Fruit fly (Drosophila melanogaster) whole organism, embryonic: ENCODE measurements around the gene Tnks.

Experiments used
- Abd-B ChIP-seq: fragments of 200-800 bp; sonication (Bioruptor generic); optimal IDR thresholded peaks from 2 replicates; lab custom pipeline; 2018; ENCODE audit warnings: missing biosample characterization, mild to moderate bottlenecking, missing genetic modification characterization, moderate library complexity
- Bgb ChIP-seq: fragments of 200-800 bp; sonication (Bioruptor generic); IDR thresholded peaks from 2 replicates; pipeline ENCODE4 v1.3.6; 2022; ENCODE audit warnings: missing biosample characterization, missing genetic modification characterization; ENCODE audit not compliant: partially characterized antibody
- CG10274 ChIP-seq: fragments of 200-800 bp; sonication (Bioruptor generic); optimal IDR thresholded peaks from 3 replicates; lab custom pipeline; 2017; ENCODE audit warnings: missing biosample characterization, mild to moderate bottlenecking, missing genetic modification characterization
- CG10565 ChIP-seq: fragments of 200-800 bp; sonication (Bioruptor generic); optimal IDR thresholded peaks from 3 replicates; lab custom pipeline; 2016; ENCODE audit warnings: missing biosample characterization, mild to moderate bottlenecking, missing genetic modification characterization
- CG11085 ChIP-seq: fragments of 200-800 bp; sonication (Bioruptor generic); IDR thresholded peaks from 2 replicates; pipeline ENCODE4 v1.3.6; 2022; ENCODE audit warnings: missing biosample characterization, missing genetic modification characterization
- CG12299 ChIP-seq: fragments of 200-800 bp; sonication (Bioruptor generic); optimal IDR thresholded peaks from 2 replicates; lab custom pipeline; 2018; ENCODE audit warnings: missing biosample characterization, mild to moderate bottlenecking, missing genetic modification characterization
- CG12391 ChIP-seq: fragments of 200-800 bp; sonication (Bioruptor generic); optimal IDR thresholded peaks from 3 replicates; lab custom pipeline; 2018; ENCODE audit warnings: missing biosample characterization, mild to moderate bottlenecking, missing genetic modification characterization, moderate library complexity
- CG13624 ChIP-seq: fragments of 200-800 bp; sonication (Bioruptor generic); optimal IDR thresholded peaks from 2 replicates; lab custom pipeline; 2016; ENCODE audit warnings: missing biosample characterization, missing genetic modification characterization
- CG14667 ChIP-seq: fragments of 200-800 bp; sonication (Bioruptor generic); IDR thresholded peaks from 2 replicates; pipeline ENCODE4 v1.3.6; 2022; ENCODE audit warnings: missing biosample characterization, missing genetic modification characterization
- CG16863 ChIP-seq: fragments of 200-800 bp; sonication (Bioruptor generic); optimal IDR thresholded peaks from 3 replicates; lab custom pipeline; 2016; ENCODE audit warnings: missing biosample characterization, missing genetic modification characterization
- CG17612 ChIP-seq: fragments of 200-800 bp; sonication (Bioruptor generic); IDR thresholded peaks from 2 replicates; pipeline ENCODE4 v1.3.6; 2022; ENCODE audit warnings: missing biosample characterization, missing genetic modification characterization
- CG18011 ChIP-seq: fragments of 200-800 bp; sonication (Bioruptor generic); optimal IDR thresholded peaks from 2 replicates; lab custom pipeline; 2017; ENCODE audit warnings: missing biosample characterization, missing genetic modification characterization, mild to moderate bottlenecking, moderate library complexity, missing genotype
- CG18476 ChIP-seq: fragments of 200-800 bp; sonication (Bioruptor generic); optimal IDR thresholded peaks from 2 replicates; lab custom pipeline; 2016; ENCODE audit warnings: missing biosample characterization, mild to moderate bottlenecking, missing genetic modification characterization
- CG2712 ChIP-seq: fragments of 200-800 bp; optimal IDR thresholded peaks from 3 replicates; lab custom pipeline; 2019; ENCODE audit warnings: missing biosample characterization, mild to moderate bottlenecking, missing genetic modification characterization, moderate library complexity
- CG3281 ChIP-seq: fragments of 200-800 bp; sonication (Bioruptor generic); optimal IDR thresholded peaks from 3 replicates; lab custom pipeline; 2017; ENCODE audit warnings: missing biosample characterization, mild to moderate bottlenecking, missing genetic modification characterization
- CG43689 ChIP-seq: fragments of 200-800 bp; sonication (Bioruptor generic); IDR thresholded peaks from 2 replicates; pipeline ENCODE4 v1.3.6; 2022; ENCODE audit warnings: missing biosample characterization, missing genetic modification characterization
- CG7271 ChIP-seq: fragments of 200-800 bp; sonication (Bioruptor generic); optimal IDR thresholded peaks from 2 replicates; lab custom pipeline; 2018; ENCODE audit warnings: missing biosample characterization, mild to moderate bottlenecking, missing genetic modification characterization, moderate library complexity
- CG8290 ChIP-seq, 3 experiments: fragments of 200-800 bp; sonication (Bioruptor generic); optimal IDR thresholded peaks; 2 replicates each; lab custom pipeline; 2016 to 2019; ENCODE audit warnings: missing biosample characterization in 3 of 3, missing genetic modification characterization in 3 of 3, mild to moderate bottlenecking in 2 of 3, moderate library complexity in 1 of 3
- CG9215 ChIP-seq: fragments of 200-800 bp; sonication (Bioruptor generic); IDR thresholded peaks from 2 replicates; pipeline ENCODE4 v1.3.6; 2022; ENCODE audit warnings: missing biosample characterization, missing genetic modification characterization
- Camta ChIP-seq: fragments of 200-800 bp; sonication (Bioruptor generic); optimal IDR thresholded peaks from 2 replicates; lab custom pipeline; 2016; ENCODE audit warnings: missing biosample characterization, missing genetic modification characterization
- Dfd ChIP-seq, 2 experiments: fragments of >200 bp; optimal IDR thresholded peaks; 2 replicates each; lab custom pipeline; 2017; ENCODE audit warnings: missing biosample characterization in 2 of 2, missing genetic modification characterization in 2 of 2
- Doc2 ChIP-seq: fragments of 200-800 bp; sonication (Bioruptor generic); IDR thresholded peaks from 2 replicates; pipeline ENCODE4 v1.3.6; 2022; ENCODE audit warnings: missing biosample characterization, missing genetic modification characterization
- Doc3 ChIP-seq: fragments of 200-800 bp; sonication (Bioruptor generic); IDR thresholded peaks from 3 replicates; pipeline ENCODE4 v1.3.6; 2022; ENCODE audit warnings: missing biosample characterization, missing genetic modification characterization; ENCODE audit not compliant: partially characterized antibody
- Hr39 ChIP-seq: fragments of >200 bp; optimal IDR thresholded peaks from 2 replicates; lab custom pipeline; 2017
- Kr ChIP-seq: fragments of 200-800 bp; sonication (Bioruptor generic); optimal IDR thresholded peaks from 2 replicates; lab custom pipeline; 2017; ENCODE audit warnings: missing biosample characterization, mild to moderate bottlenecking, missing genetic modification characterization
- Meics ChIP-seq: fragments of 200-800 bp; sonication (Bioruptor generic); optimal IDR thresholded peaks from 2 replicates; lab custom pipeline; 2017; ENCODE audit warnings: missing biosample characterization, mild to moderate bottlenecking, missing genetic modification characterization
- NK7.1 ChIP-seq: fragments of 200-800 bp; sonication (Bioruptor generic); optimal IDR thresholded peaks from 3 replicates; lab custom pipeline; 2016; ENCODE audit warnings: missing biosample characterization, missing genetic modification characterization
- Nf-YB ChIP-seq: fragments of 200-800 bp; sonication (Bioruptor generic); optimal IDR thresholded peaks from 3 replicates; lab custom pipeline; 2019; ENCODE audit warnings: missing biosample characterization, mild to moderate bottlenecking, missing genetic modification characterization, moderate library complexity
- Pdp1 ChIP-seq, 2 experiments: fragments of 200-800 bp; sonication (Bioruptor generic); optimal IDR thresholded peaks; 3 replicates each; lab custom pipeline; 2016; ENCODE audit warnings: missing biosample characterization in 2 of 2, missing genetic modification characterization in 2 of 2, mild to moderate bottlenecking in 1 of 2, moderate library complexity in 1 of 2
- Rx ChIP-seq: fragments of 200-800 bp; sonication (Bioruptor generic); IDR thresholded peaks from 2 replicates; pipeline ENCODE4 v1.3.6; 2022; ENCODE audit warnings: missing biosample characterization, missing genetic modification characterization
- Sry-β ChIP-seq: fragments of 200-800 bp; sonication (Bioruptor generic); optimal IDR thresholded peaks from 2 replicates; lab custom pipeline; 2018; ENCODE audit warnings: missing biosample characterization, mild to moderate bottlenecking, missing genetic modification characterization, moderate library complexity
- Ssrp ChIP-seq: fragments of 200-800 bp; sonication (Bioruptor generic); optimal IDR thresholded peaks from 2 replicates; lab custom pipeline; 2018; ENCODE audit warnings: missing biosample characterization, mild to moderate bottlenecking, missing genetic modification characterization, moderate library complexity
- corto ChIP-seq: fragments of 200-800 bp; sonication (Bioruptor generic); optimal IDR thresholded peaks from 2 replicates; lab custom pipeline; 2016; ENCODE audit warnings: missing biosample characterization, mild to moderate bottlenecking, missing genetic modification characterization, moderate library complexity
- disco-r ChIP-seq: fragments of 200-800 bp; sonication (Bioruptor generic); optimal IDR thresholded peaks from 2 replicates; lab custom pipeline; 2016; ENCODE audit warnings: missing biosample characterization, missing genetic modification characterization
- dmrt11E ChIP-seq: fragments of 200-800 bp; sonication (Bioruptor generic); optimal IDR thresholded peaks from 3 replicates; lab custom pipeline; 2018; ENCODE audit warnings: missing biosample characterization, mild to moderate bottlenecking, missing genetic modification characterization, moderate library complexity
- kni ChIP-seq: fragments of 200-800 bp; sonication (Bioruptor generic); optimal IDR thresholded peaks from 3 replicates; lab custom pipeline; 2017; ENCODE audit warnings: mild to moderate bottlenecking, missing biosample characterization, missing genetic modification reagents, missing genetic modification characterization
- luna ChIP-seq: fragments of 200-800 bp; sonication (Bioruptor generic); optimal IDR thresholded peaks from 2 replicates; lab custom pipeline; 2016; ENCODE audit warnings: missing biosample characterization, missing genetic modification characterization
- mld ChIP-seq: fragments of 200-800 bp; sonication (Bioruptor generic); IDR thresholded peaks from 3 replicates; pipeline ENCODE4 v1.3.6; 2022; ENCODE audit warnings: missing biosample characterization, missing genetic modification characterization; ENCODE audit not compliant: partially characterized antibody
- onecut ChIP-seq: fragments of 200-800 bp; sonication (Bioruptor generic); IDR thresholded peaks from 2 replicates; pipeline ENCODE4 v1.3.6; 2022; ENCODE audit warnings: missing biosample characterization, missing genetic modification characterization
- peb ChIP-seq: fragments of 200-800 bp; sonication (Bioruptor generic); IDR thresholded peaks from 2 replicates; pipeline ENCODE4 v1.3.6; 2022; ENCODE audit warnings: missing biosample characterization, missing genetic modification characterization
- prd ChIP-seq, 3 experiments: fragments of >200 bp in 2 of 3; fragments of 200-800 bp in 1 of 3; sonication (Bioruptor generic) in 1 of 3; optimal IDR thresholded peaks in 2 of 3; IDR thresholded peaks in 1 of 3; 2 replicates in 2 of 3; 3 replicates in 1 of 3; pipeline versions ENCODE4 v1.3.6 to Lab custom; 2017 to 2022; ENCODE audit warnings: missing biosample characterization in 1 of 3, missing genetic modification characterization in 1 of 3
- psq ChIP-seq: fragments of 200-800 bp; sonication (Bioruptor generic); optimal IDR thresholded peaks from 2 replicates; lab custom pipeline; 2017; ENCODE audit warnings: missing biosample characterization, missing genetic modification characterization
- pum ChIP-seq: fragments of 200-800 bp; sonication (Bioruptor generic); optimal IDR thresholded peaks from 2 replicates; lab custom pipeline; 2016; ENCODE audit warnings: missing biosample characterization, missing genetic modification characterization
- sc ChIP-seq, 3 experiments: fragments of >200 bp in 2 of 3; fragments of 200-800 bp in 1 of 3; sonication (Bioruptor generic) in 1 of 3; optimal IDR thresholded peaks; 2 replicates in 2 of 3; 3 replicates in 1 of 3; lab custom pipeline; 2017; ENCODE audit warnings: mild to moderate bottlenecking in 1 of 3, missing biosample characterization in 1 of 3, missing genetic modification characterization in 1 of 3, missing genetic modification reagents in 1 of 3
- seq ChIP-seq: fragments of 200-800 bp; sonication (Bioruptor generic); IDR thresholded peaks from 2 replicates; pipeline ENCODE4 v1.3.6; 2022; ENCODE audit warnings: missing biosample characterization, missing genetic modification characterization
- sim ChIP-seq: fragments of 200-800 bp; sonication (Bioruptor generic); IDR thresholded peaks from 2 replicates; pipeline ENCODE4 v1.3.6; 2022; ENCODE audit warnings: missing biosample characterization, missing genetic modification characterization
- sqz ChIP-seq: fragments of 200-800 bp; sonication (Bioruptor generic); optimal IDR thresholded peaks from 3 replicates; lab custom pipeline; 2018; ENCODE audit warnings: missing biosample characterization, mild to moderate bottlenecking, missing genetic modification characterization
- zf30C ChIP-seq: fragments of 200-800 bp; sonication (Bioruptor generic); optimal IDR thresholded peaks from 3 replicates; lab custom pipeline; 2018; ENCODE audit warnings: missing biosample characterization, mild to moderate bottlenecking, missing genetic modification characterization
- zfh1 ChIP-seq: fragments of 200-800 bp; sonication (Bioruptor generic); IDR thresholded peaks from 3 replicates; pipeline ENCODE4 v1.3.6; 2022; ENCODE audit warnings: missing biosample characterization, missing genetic modification characterization

Tnks gene

DNA sequence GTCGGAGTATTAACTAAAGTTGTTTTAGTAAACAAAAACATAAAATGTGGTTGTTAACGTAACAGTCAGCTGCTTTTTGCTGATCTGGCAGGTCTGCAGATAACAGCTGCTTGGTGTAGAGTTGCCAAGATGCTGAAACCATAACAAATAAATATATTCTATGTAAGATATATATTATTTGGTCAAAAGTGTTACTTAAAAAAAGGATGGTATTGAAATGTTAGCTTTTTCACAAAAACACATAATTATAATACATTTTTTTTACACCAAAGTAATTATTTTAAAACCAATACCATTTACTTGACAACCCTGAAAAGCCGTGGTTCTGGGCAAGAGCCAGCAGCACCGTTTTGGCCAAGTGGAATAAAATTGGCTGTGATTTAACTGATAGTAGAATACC, 19.4 kb upstream of the Tnks start, which contains the start of the genes CG4743 and Idh3g (continued):
- no peak for TF ChIP-seq Doc3 (GFP tag; lab: Robert Waterston, UW)
- TF ChIP-seq prd (optimal IDR thresholded peaks at IDR 0.05; lab: Kevin White, UChicago): no peak
- TF ChIP-seq prd (GFP tag; IDR thresholded peaks at IDR 0.05; lab: Robert Waterston, UW): peak; percentile 97
- TF ChIP-seq peb (GFP tag; lab: Robert Waterston, UW): peak; percentile 94
- peak; percentile 71 for TF ChIP-seq Sry-β (GFP tag; lab: Kevin White, UChicago)
- peak; percentile 91 for TF ChIP-seq CG43689 (GFP tag; lab: Robert Waterston, UW)
- peak; percentile 96 for TF ChIP-seq Meics (GFP tag; lab: Kevin White, UChicago)
- peak; percentile 95 for TF ChIP-seq CG8290 (GFP tag; optimal IDR thresholded peaks at IDR 0.05; lab: Kevin White, UChicago)
- peak in 1 of 2 experiments; percentile 93 for TF ChIP-seq CG8290 (tag; optimal IDR thresholded peaks at IDR 0.05; lab: Kevin White, UChicago)
- TF ChIP-seq CG12299: peak; percentile 97
- peak; percentile 95 for TF ChIP-seq seq (GFP tag; lab: Robert Waterston, UW)
- peak; percentile 95 for TF ChIP-seq sim (GFP tag; lab: Robert Waterston, UW)
- no peak for TF ChIP-seq luna (GFP tag; lab: Kevin White, UChicago)
- no peak for TF ChIP-seq Dfd (GFP tag; optimal IDR thresholded peaks at IDR 0.05; lab: Kevin White, UChicago)
- peak; percentile 88 for TF ChIP-seq Nf-YB (GFP tag; lab: Kevin White, UChicago)
- TF ChIP-seq CG2712 (tag; lab: Kevin White, UChicago): peak; percentile 99
- TF ChIP-seq CG12391 (tag; lab: Kevin White, UChicago): peak; percentile 99
- TF ChIP-seq CG10274: peak; percentile 79
- TF ChIP-seq disco-r: peak; percentile 58
- peak; percentile 77 for TF ChIP-seq CG13624
- TF ChIP-seq CG10565 (GFP tag; lab: Kevin White, UChicago): peak; percentile 86
- TF ChIP-seq Camta (GFP tag; lab: Kevin White, UChicago): peak; percentile 75
- TF ChIP-seq Ssrp (tag; lab: Kevin White, UChicago): peak; percentile 97
- TF ChIP-seq CG11085 (GFP tag; lab: Robert Waterston, UW): peak; percentile 92
- TF ChIP-seq sqz (GFP tag; lab: Kevin White, UChicago): peak; percentile 94
- TF ChIP-seq CG18011 (GFP tag; lab: Kevin White, UChicago): peak; percentile 85
- TF ChIP-seq dmrt11E: peak; percentile 99
- TF ChIP-seq mld (GFP tag; lab: Robert Waterston, UW): no peak
- TF ChIP-seq CG14667: peak; percentile 91
- TF ChIP-seq Abd-B: peak; percentile 99
- peak; percentile 61 for TF ChIP-seq NK7.1
- TF ChIP-seq zf30C: peak; percentile 23
- peak; percentile 92 for TF ChIP-seq CG18476 (GFP tag; lab: Kevin White, UChicago)
- TF ChIP-seq kni (GFP tag; lab: Kevin White, UChicago): peak; percentile 89
- peak; percentile 92 for TF ChIP-seq onecut (GFP tag; lab: Robert Waterston, UW)
- peak; percentile 68 for TF ChIP-seq pum (GFP tag; lab: Kevin White, UChicago)
- TF ChIP-seq Hr39: no peak
- peak; percentile 97 for TF ChIP-seq CG7271 (tag; lab: Kevin White, UChicago)
- TF ChIP-seq zfh1 (GFP tag; lab: Robert Waterston, UW): peak; percentile 96
- peak; percentile 88 for TF ChIP-seq CG17612 (GFP tag; lab: Robert Waterston, UW)
- TF ChIP-seq sc (optimal IDR thresholded peaks at IDR 0.05; lab: Kevin White, UChicago): no peak
- TF ChIP-seq sc (GFP tag; optimal IDR thresholded peaks at IDR 0.05; lab: Kevin White, UChicago): peak; percentile 96
- TF ChIP-seq Kr: peak; percentile 32
- peak; percentile 92 for TF ChIP-seq corto
- peak; percentile 71 for TF ChIP-seq CG16863
- no peak for TF ChIP-seq Bgb (GFP tag; lab: Robert Waterston, UW)
- peak; percentile 97 for TF ChIP-seq CG3281 (GFP tag; lab: Kevin White, UChicago)
- TF ChIP-seq Pdp1 (GFP tag; optimal IDR thresholded peaks at IDR 0.05; lab: Kevin White, UChicago): peak; percentile 80 to 82
- peak; percentile 82 for TF ChIP-seq Rx
- TF ChIP-seq psq (GFP tag; lab: Kevin White, UChicago): peak; percentile 85
- no peak; the same call in 1 of the 2 replicates for TF ChIP-seq Doc2 (GFP tag; lab: Robert Waterston, UW)
- peak; percentile 88 for TF ChIP-seq CG9215 (GFP tag; lab: Robert Waterston, UW)
